Worm (Caenorhabditis elegans) whole organism, L3 larva: Measurements from ENCODE around the gene F54F11.1.

ENCODE experiments used
- R02D3.7 ChIP-seq: fragments of 150-350 bp; optimal IDR thresholded peaks from 2 replicates; lab custom pipeline; 2014; ENCODE audit warnings: missing biosample characterization, missing genetic modification characterization
- aly-2 ChIP-seq: fragments of 150-350 bp; optimal IDR thresholded peaks from 2 replicates; lab custom pipeline; 2014; ENCODE audit warnings: missing biosample characterization, missing genetic modification characterization
- ama-1 ChIP-seq: fragments of 150-350 bp; optimal IDR thresholded peaks from 2 replicates; lab custom pipeline; 2018
- ceh-16 ChIP-seq: sonication (generic microtip); optimal IDR thresholded peaks from 2 replicates; lab custom pipeline; 2017; ENCODE audit warnings: missing biosample characterization, missing genetic modification characterization
- ceh-28 ChIP-seq: fragments of 150-350 bp; optimal IDR thresholded peaks from 2 replicates; lab custom pipeline; 2014; ENCODE audit warnings: missing biosample characterization, missing genetic modification reagents, missing genetic modification characterization
- ceh-82 ChIP-seq: fragments of 150-350 bp; optimal IDR thresholded peaks from 2 replicates; lab custom pipeline; 2014; ENCODE audit warnings: missing biosample characterization, missing genetic modification characterization
- daf-12 ChIP-seq: fragments of 150-350 bp; optimal IDR thresholded peaks from 2 replicates; lab custom pipeline; 2014; ENCODE audit warnings: missing biosample characterization, missing genetic modification reagents, missing genetic modification characterization
- egl-5 ChIP-seq: fragments of 150-350 bp; optimal IDR thresholded peaks from 2 replicates; lab custom pipeline; 2017; ENCODE audit warnings: missing biosample characterization, missing genetic modification reagents, missing genetic modification characterization, inconsistent platforms
- elt-2 ChIP-seq: sonication (generic microtip); optimal IDR thresholded peaks from 2 replicates; lab custom pipeline; 2016; ENCODE audit warnings: missing genetic modification reagents, mild to moderate bottlenecking, missing genetic modification characterization, missing compliant biosample characterization
- elt-3 ChIP-seq, 3 experiments: fragments of 150-350 bp in 1 of 3; sonication (generic microtip) in 2 of 3; optimal IDR thresholded peaks; 2 replicates in 2 of 3; 4 replicates in 1 of 3; lab custom pipeline; 2014 to 2017; ENCODE audit warnings: missing biosample characterization in 3 of 3, missing genetic modification characterization in 3 of 3
- eor-1 ChIP-seq, 2 experiments: fragments of 150-350 bp; optimal IDR thresholded peaks; 2 replicates each; lab custom pipeline; 2014 to 2018; ENCODE audit warnings: missing biosample characterization in 2 of 2, missing genetic modification characterization in 2 of 2
- fkh-2 ChIP-seq: fragments of 150-350 bp; optimal IDR thresholded peaks from 2 replicates; lab custom pipeline; 2014; ENCODE audit warnings: missing biosample characterization, missing genetic modification reagents, missing genetic modification characterization
- fos-1 ChIP-seq: fragments of 150-350 bp; optimal IDR thresholded peaks from 2 replicates; lab custom pipeline; 2014; ENCODE audit warnings: missing biosample characterization, missing genetic modification characterization
- hmg-11 ChIP-seq: sonication (generic microtip); optimal IDR thresholded peaks from 2 replicates; lab custom pipeline; 2016; ENCODE audit warnings: missing genetic modification characterization, missing compliant biosample characterization
- jun-1 ChIP-seq: fragments of 150-350 bp; optimal IDR thresholded peaks from 2 replicates; lab custom pipeline; 2014; ENCODE audit warnings: missing biosample characterization, missing genetic modification reagents, missing genetic modification characterization
- lin-15B ChIP-seq: fragments of 150-350 bp; optimal IDR thresholded peaks from 2 replicates; lab custom pipeline; 2014; ENCODE audit warnings: missing biosample characterization, missing genetic modification characterization
- lin-39 ChIP-seq: fragments of 150-350 bp; optimal IDR thresholded peaks from 2 replicates; lab custom pipeline; 2018; ENCODE audit warnings: missing biosample characterization, missing genetic modification reagents, missing genetic modification characterization
- lsy-12 ChIP-seq: sonication (generic microtip); optimal IDR thresholded peaks from 2 replicates; lab custom pipeline; 2016; ENCODE audit warnings: mild to moderate bottlenecking, missing genetic modification characterization, missing compliant biosample characterization
- mdl-1 ChIP-seq: fragments of 150-350 bp; optimal IDR thresholded peaks from 2 replicates; lab custom pipeline; 2014; ENCODE audit warnings: missing biosample characterization, missing genetic modification characterization
- mml-1 ChIP-seq: fragments of 150-350 bp; sonication (generic microtip); optimal IDR thresholded peaks from 3 replicates; lab custom pipeline; 2014; ENCODE audit warnings: missing biosample characterization, missing genetic modification characterization
- nfya-1 ChIP-seq: sonication (generic microtip); optimal IDR thresholded peaks from 2 replicates; lab custom pipeline; 2017; ENCODE audit warnings: missing genetic modification characterization, mild to moderate bottlenecking, missing compliant biosample characterization, antibody characterized with exemption, moderate library complexity; ENCODE audit not compliant: insufficient read depth
- nhr-11 ChIP-seq: fragments of 150-350 bp; optimal IDR thresholded peaks from 2 replicates; lab custom pipeline; 2014; ENCODE audit warnings: missing biosample characterization, missing genetic modification characterization
- nhr-12 ChIP-seq: fragments of 150-350 bp; optimal IDR thresholded peaks from 2 replicates; lab custom pipeline; 2014; ENCODE audit warnings: missing biosample characterization, missing genetic modification characterization
- nhr-23 ChIP-seq: fragments of 150-350 bp; optimal IDR thresholded peaks from 2 replicates; lab custom pipeline; 2014; ENCODE audit warnings: missing biosample characterization, missing genetic modification reagents, missing genetic modification characterization
- nhr-237 ChIP-seq: fragments of 150-350 bp; optimal IDR thresholded peaks from 2 replicates; lab custom pipeline; 2014; ENCODE audit warnings: missing biosample characterization, missing genetic modification characterization
- nhr-25 ChIP-seq: sonication (generic microtip); optimal IDR thresholded peaks from 2 replicates; lab custom pipeline; 2017; ENCODE audit warnings: missing biosample characterization, missing genetic modification characterization
- nhr-43 ChIP-seq: sonication (generic microtip); optimal IDR thresholded peaks from 2 replicates; lab custom pipeline; 2016; ENCODE audit warnings: mild to moderate bottlenecking, missing genetic modification characterization, missing compliant biosample characterization; ENCODE audit not compliant: poor library complexity, severe bottlenecking
- nhr-77 ChIP-seq: fragments of 150-350 bp; optimal IDR thresholded peaks from 2 replicates; lab custom pipeline; 2014; ENCODE audit warnings: missing biosample characterization, missing genetic modification characterization
- pha-4 ChIP-seq: fragments of 150-350 bp; optimal IDR thresholded peaks from 2 replicates; lab custom pipeline; 2014; ENCODE audit warnings: missing biosample characterization, missing genetic modification reagents, missing genetic modification characterization
- pqm-1 ChIP-seq: fragments of 150-350 bp; optimal IDR thresholded peaks from 2 replicates; lab custom pipeline; 2017; ENCODE audit warnings: missing biosample characterization, missing genetic modification characterization, inconsistent platforms
- sea-2 ChIP-seq: fragments of 150-350 bp; sonication (generic microtip); optimal IDR thresholded peaks from 4 replicates; lab custom pipeline; 2014; ENCODE audit warnings: missing biosample characterization, missing genetic modification reagents, missing genetic modification characterization
- skn-1 ChIP-seq: fragments of 150-350 bp; optimal IDR thresholded peaks from 2 replicates; lab custom pipeline; 2014; ENCODE audit warnings: missing biosample characterization, missing genetic modification characterization
- snpc-4 ChIP-seq: fragments of 150-350 bp; optimal IDR thresholded peaks from 2 replicates; lab custom pipeline; 2014; ENCODE audit warnings: missing biosample characterization, missing genetic modification characterization
- tbx-2 ChIP-seq: sonication (generic microtip); optimal IDR thresholded peaks from 2 replicates; lab custom pipeline; 2016; ENCODE audit warnings: mild to moderate bottlenecking, missing genetic modification characterization, missing compliant biosample characterization
- zag-1 ChIP-seq: fragments of 150-350 bp; optimal IDR thresholded peaks from 2 replicates; lab custom pipeline; 2014; ENCODE audit warnings: missing biosample characterization, missing genetic modification characterization
- ztf-11 ChIP-seq: fragments of 150-350 bp; optimal IDR thresholded peaks from 2 replicates; lab custom pipeline; 2014; ENCODE audit warnings: missing biosample characterization, missing genetic modification characterization
- ztf-4 ChIP-seq: fragments of 150-350 bp; optimal IDR thresholded peaks from 2 replicates; lab custom pipeline; 2014; ENCODE audit warnings: missing biosample characterization, missing genetic modification characterization

The F54F11.1 gene

DNA sequence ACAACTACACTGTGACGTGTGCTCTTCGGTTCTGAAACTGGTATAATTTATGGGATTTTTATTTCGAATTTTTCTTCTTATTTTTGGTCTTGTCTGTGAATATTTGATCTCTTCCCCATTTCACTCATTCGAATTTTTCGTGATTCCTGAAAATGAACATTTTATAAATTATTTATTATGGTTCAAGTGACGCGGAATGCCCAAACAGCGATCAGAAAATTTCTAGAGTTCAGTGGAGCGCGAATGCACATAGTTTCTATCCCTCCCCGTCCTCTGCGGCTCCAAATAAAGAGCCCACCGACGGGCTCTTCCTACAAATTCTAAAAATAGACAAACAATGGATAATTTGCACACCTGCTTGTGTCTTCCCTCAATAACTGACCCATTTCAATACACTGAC lies at the start of gene F54F11.1:
Gene F54F11.1 (plus strand): TSS at position 301 of the 400 bp plus-strand sequence.
- no peak for TF ChIP-seq sea-2 (GFP tag; lab: Kevin White, UChicago)
- TF ChIP-seq pha-4 (tag; lab: Kevin White, UChicago) = no peak
- no peak for TF ChIP-seq lin-39 (tag; lab: Kevin White, UChicago)
- no peak for TF ChIP-seq nhr-77 (tag; lab: Kevin White, UChicago)
- no peak for TF ChIP-seq egl-5
- TF ChIP-seq ceh-82 (tag; lab: Kevin White, UChicago) = no peak

DNA sequence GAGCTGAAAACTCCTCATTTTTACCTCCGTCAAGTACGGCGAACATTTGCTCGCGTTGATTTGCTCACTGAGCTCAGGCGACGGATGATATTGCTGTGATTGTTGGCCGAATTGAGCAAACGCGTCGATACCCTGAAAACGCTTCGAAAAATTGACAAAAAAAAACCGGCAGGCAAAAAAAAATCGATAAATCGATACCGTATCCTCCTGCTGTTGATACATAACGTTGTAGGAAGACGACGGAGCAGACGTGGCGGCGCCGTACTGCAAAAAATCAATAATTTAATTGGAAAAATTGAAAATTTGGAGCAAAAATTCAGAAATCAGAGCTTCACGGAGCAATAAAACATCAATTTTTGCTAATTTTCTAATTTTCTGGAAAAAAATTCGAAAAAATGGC lies 48.9 kb upstream of the F54F11.1 start:
- TF ChIP-seq ceh-16 (tag; lab: Kevin White, UChicago) = no peak
- no peak for TF ChIP-seq R02D3.7 (tag; lab: Kevin White, UChicago)
- peak; percentile 53 for TF ChIP-seq ceh-28

DNA sequence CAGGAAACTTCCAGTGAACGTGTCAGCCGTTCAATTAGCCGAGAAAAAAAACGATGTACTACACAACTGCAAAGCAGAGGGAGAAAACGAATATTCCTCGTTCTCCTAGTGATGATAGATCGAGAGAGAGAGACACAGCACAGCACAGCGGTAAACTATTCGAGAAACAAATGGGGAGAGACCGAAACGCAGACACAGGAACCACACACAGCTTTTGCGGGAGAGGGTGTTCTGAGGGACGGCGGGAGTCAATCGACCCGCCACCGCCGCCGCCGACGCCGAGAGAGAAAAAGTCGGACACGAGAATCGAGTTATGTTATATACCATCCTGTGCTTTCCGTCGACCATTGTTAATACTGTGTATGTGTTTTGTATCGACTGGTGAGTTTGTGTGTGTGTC lies 47.1 kb upstream of the F54F11.1 start:
- TF ChIP-seq fos-1 (tag; lab: Kevin White, UChicago) = no peak
- TF ChIP-seq ceh-82 (tag; lab: Kevin White, UChicago) = no peak
- TF ChIP-seq hmg-11 (tag; lab: Kevin White, UChicago) = peak; percentile 32
- TF ChIP-seq elt-2 (tag; lab: Kevin White, UChicago) = peak; percentile 40
- no peak for TF ChIP-seq eor-1 (tag; optimal IDR thresholded peaks at IDR 0.05; lab: Kevin White, UChicago)
- TF ChIP-seq aly-2 = no peak
- TF ChIP-seq ama-1 = no peak
- peak; percentile 73 for TF ChIP-seq pha-4 (tag; lab: Kevin White, UChicago)
- TF ChIP-seq snpc-4 (tag; lab: Kevin White, UChicago) = peak; percentile 36
- no peak for TF ChIP-seq mdl-1 (tag; lab: Kevin White, UChicago)
- TF ChIP-seq lin-39 (tag; lab: Kevin White, UChicago) = peak; percentile 61
- peak; percentile 58 for TF ChIP-seq nfya-1 (tag; lab: Kevin White, UChicago)
- no peak for TF ChIP-seq nhr-11 (tag; lab: Kevin White, UChicago)
- TF ChIP-seq egl-5 = no peak
- no peak for TF ChIP-seq R02D3.7 (tag; lab: Kevin White, UChicago)

DNA sequence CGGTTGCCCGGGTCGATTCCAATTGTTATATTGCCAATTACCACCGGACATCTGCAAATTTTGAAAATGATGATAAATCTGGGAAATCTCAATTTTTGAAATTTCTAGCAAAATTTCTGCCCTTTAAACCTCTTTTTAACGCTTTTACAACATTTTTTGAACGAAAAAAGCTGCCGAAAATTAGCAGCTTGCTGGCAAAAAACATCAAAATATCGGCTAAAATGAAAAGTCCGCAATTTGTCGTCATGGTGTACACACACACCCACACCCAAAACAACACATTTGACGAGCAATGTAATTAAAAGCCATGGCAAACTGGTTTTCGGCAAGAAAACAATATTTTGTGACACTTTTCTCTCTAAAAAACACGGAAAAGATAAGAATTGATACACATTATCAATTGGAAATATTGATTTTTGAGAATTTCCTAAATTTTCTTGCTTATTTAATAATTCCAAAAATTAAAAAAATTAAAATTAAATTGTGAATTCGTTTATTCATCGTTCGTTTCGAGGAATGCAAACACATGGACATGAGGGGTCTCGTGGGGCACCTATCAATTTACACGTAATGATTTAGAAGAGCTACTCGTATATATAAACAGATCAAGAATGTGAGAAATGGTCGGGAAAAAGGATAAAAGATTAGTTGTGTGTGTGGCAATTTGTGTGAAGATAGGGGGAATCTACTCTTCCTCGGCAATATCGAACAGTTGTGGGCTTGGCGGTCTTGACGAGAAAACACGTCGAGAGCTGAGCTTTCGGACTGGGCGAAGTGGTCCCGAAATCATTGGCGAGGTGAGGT lies 43.0 kb upstream of the F54F11.1 start, which contains the start of gene pqn-27:
Gene pqn-27 (minus strand): TSS at position 51 of the 804 bp plus-strand sequence.
- TF ChIP-seq ztf-11 (tag; lab: Kevin White, UChicago) (no peak), elt-2 (tag; lab: Kevin White, UChicago) (peak; percentile 60), ceh-82 (tag; lab: Kevin White, UChicago) (no peak), daf-12 (tag; lab: Kevin White, UChicago) (no peak), nhr-237 (tag; lab: Kevin White, UChicago) (no peak), nhr-43 (tag; lab: Kevin White, UChicago) (peak; percentile 80), pqm-1 (tag; lab: Kevin White, UChicago) (peak; percentile 61), nhr-11 (tag; lab: Kevin White, UChicago) (no peak), fkh-2 (tag; lab: Kevin White, UChicago) (no peak), hmg-11 (tag; lab: Kevin White, UChicago) (peak; percentile 34), egl-5 (peak; percentile 89), elt-3 (tag; optimal IDR thresholded peaks at IDR 0.05; lab: Kevin White, UChicago) (peak in 1 of 3 experiments; percentile 86), lin-39 (tag; lab: Kevin White, UChicago) (peak; percentile 34), nfya-1 (tag; lab: Kevin White, UChicago) (peak; percentile 70), nhr-25 (tag; lab: Kevin White, UChicago) (peak; percentile 70), zag-1 (tag; lab: Kevin White, UChicago) (no peak), lsy-12 (tag; lab: Kevin White, UChicago) (peak; percentile 91), ztf-4 (peak; percentile 78), pha-4 (tag; lab: Kevin White, UChicago) (peak; percentile 65), skn-1 (peak; percentile 44), ama-1 (peak; percentile 96), nhr-12 (tag; lab: Kevin White, UChicago) (no peak), tbx-2 (peak; percentile 59), jun-1 (tag; lab: Kevin White, UChicago) (peak; percentile 6), lin-15B (peak; percentile 56), nhr-23 (tag; lab: Kevin White, UChicago) (peak; percentile 73), ceh-28 (peak; percentile 80), mml-1 (tag; lab: Kevin White, UChicago) (no peak), nhr-77 (tag; lab: Kevin White, UChicago) (peak; percentile 76)
